Worm (Caenorhabditis elegans) whole organism, young adult: ENCODE results near the gene nlp-9.
A peak's percentile ranks its signal among the peaks of the same experiment; 100 is the strongest.

Experiments used
- B0035.1 ChIP-seq: sonication (generic microtip); optimal IDR thresholded peaks from 2 replicates; lab custom pipeline; 2016; ENCODE audit warnings: missing genetic modification characterization, mild to moderate bottlenecking, missing compliant biosample characterization, missing genotype, missing genetic modification reagents
- B0336.3 ChIP-seq: fragments of 200-800 bp; sonication (Bioruptor generic); IDR thresholded peaks from 2 replicates; pipeline ENCODE4 v1.3.6; 2022; ENCODE audit warnings: missing genetic modification characterization, missing compliant biosample characterization
- F10E7.11 ChIP-seq: sonication (generic microtip); optimal IDR thresholded peaks from 2 replicates; lab custom pipeline; 2017; ENCODE audit warnings: mild to moderate bottlenecking, missing genetic modification characterization, moderate library complexity, missing compliant biosample characterization
- F22D6.2 ChIP-seq: sonication (generic microtip); optimal IDR thresholded peaks from 2 replicates; lab custom pipeline; 2016; ENCODE audit warnings: mild to moderate bottlenecking, missing genetic modification characterization, missing compliant biosample characterization
- F23B12.7 ChIP-seq: sonication (generic microtip); optimal IDR thresholded peaks from 2 replicates; lab custom pipeline; 2017; ENCODE audit warnings: missing genetic modification characterization, mild to moderate bottlenecking, missing compliant biosample characterization, antibody characterized with exemption, moderate library complexity; ENCODE audit not compliant: insufficient read depth
- F55B11.4 ChIP-seq: sonication (generic microtip); optimal IDR thresholded peaks from 2 replicates; lab custom pipeline; 2016; ENCODE audit warnings: missing compliant biosample characterization, missing genetic modification characterization, borderline replicate concordance; ENCODE audit not compliant: insufficient read depth
- F57A8.1 ChIP-seq: fragments of 200-800 bp; sonication (Bioruptor generic); optimal IDR thresholded peaks from 2 replicates; lab custom pipeline; 2018; ENCODE audit warnings: mild to moderate bottlenecking, missing genetic modification characterization, moderate library complexity, missing compliant biosample characterization
- K12H6.12 ChIP-seq: fragments of 200-800 bp; sonication (Bioruptor generic); optimal IDR thresholded peaks from 2 replicates; lab custom pipeline; 2018; ENCODE audit warnings: mild to moderate bottlenecking, missing genetic modification characterization, missing compliant biosample characterization
- Y53G8AR.9 ChIP-seq: fragments of 200-800 bp; sonication (Bioruptor generic); conservative IDR thresholded peaks from 2 replicates; pipeline ENCODE4 v1.3.6; 2022; ENCODE audit warnings: missing genetic modification reagents, missing genetic modification characterization, missing compliant biosample characterization
- ZK185.1 ChIP-seq: sonication (generic microtip); optimal IDR thresholded peaks from 2 replicates; lab custom pipeline; 2016; ENCODE audit warnings: mild to moderate bottlenecking, missing genetic modification characterization, missing compliant biosample characterization; ENCODE audit not compliant: poor library complexity, severe bottlenecking
- attf-3 ChIP-seq: fragments of 200-800 bp; sonication (Bioruptor generic); conservative IDR thresholded peaks from 2 replicates; pipeline ENCODE4 v1.3.6; 2022; ENCODE audit warnings: missing genetic modification reagents, missing genetic modification characterization, missing compliant biosample characterization
- attf-6 ChIP-seq: fragments of 200-800 bp; sonication (Bioruptor generic); IDR thresholded peaks from 2 replicates; pipeline ENCODE4 v1.3.6; 2022; ENCODE audit warnings: missing genetic modification reagents, missing genetic modification characterization, missing compliant biosample characterization
- cebp-1 ChIP-seq, 2 experiments: fragments of 200-800 bp in 1 of 2; sonication (Bioruptor generic) in 1 of 2; sonication (generic microtip) in 1 of 2; IDR thresholded peaks in 1 of 2; optimal IDR thresholded peaks in 1 of 2; 2 replicates each; pipeline versions ENCODE4 v1.3.6 to Lab custom; 2017 to 2022; ENCODE audit warnings: missing compliant biosample characterization in 2 of 2, missing genetic modification characterization in 2 of 2, mild to moderate bottlenecking in 1 of 2, missing genetic modification reagents in 1 of 2, moderate library complexity in 1 of 2
- ceh-100 ChIP-seq: fragments of 200-800 bp; sonication (Bioruptor generic); IDR thresholded peaks from 2 replicates; pipeline ENCODE4 v1.3.6; 2022; ENCODE audit warnings: missing genetic modification reagents, missing genetic modification characterization, missing compliant biosample characterization
- ceh-27 ChIP-seq: fragments of 200-800 bp; sonication (Bioruptor generic); optimal IDR thresholded peaks from 2 replicates; lab custom pipeline; 2018; ENCODE audit warnings: mild to moderate bottlenecking, missing genetic modification characterization, moderate library complexity, missing compliant biosample characterization
- ceh-40 ChIP-seq: fragments of 200-800 bp; sonication (Bioruptor generic); IDR thresholded peaks from 2 replicates; pipeline ENCODE4 v1.3.6; 2022; ENCODE audit warnings: missing genetic modification characterization, missing compliant biosample characterization
- ceh-58 ChIP-seq: fragments of 200-800 bp; sonication (Bioruptor generic); IDR thresholded peaks from 2 replicates; pipeline ENCODE4 v1.3.6; 2022; ENCODE audit warnings: missing genetic modification characterization, missing compliant biosample characterization
- chd-7 ChIP-seq: sonication (generic microtip); optimal IDR thresholded peaks from 2 replicates; lab custom pipeline; 2016; ENCODE audit warnings: mild to moderate bottlenecking, missing genetic modification characterization, moderate library complexity, missing compliant biosample characterization
- dox-1 ChIP-seq: fragments of 200-800 bp; sonication (Bioruptor generic); IDR thresholded peaks from 2 replicates; pipeline ENCODE4 v1.3.6; 2022; ENCODE audit warnings: missing genetic modification reagents, missing genetic modification characterization, missing compliant biosample characterization
- dpl-1 ChIP-seq: fragments of 150-350 bp; optimal IDR thresholded peaks from 2 replicates; lab custom pipeline; 2014; ENCODE audit warnings: missing biosample characterization, missing genetic modification reagents, missing genetic modification characterization
- efl-1 ChIP-seq: fragments of 150-350 bp; optimal IDR thresholded peaks from 2 replicates; lab custom pipeline; 2014; ENCODE audit warnings: missing biosample characterization, missing genetic modification reagents, missing genetic modification characterization
- ekl-4 ChIP-seq: fragments of 200-800 bp; sonication (Bioruptor generic); IDR thresholded peaks from 2 replicates; pipeline ENCODE4 v1.3.6; 2022; ENCODE audit warnings: missing genetic modification reagents, missing genetic modification characterization, missing compliant biosample characterization
- lin-26 ChIP-seq: fragments of 200-800 bp; sonication (Bioruptor generic); IDR thresholded peaks from 2 replicates; pipeline ENCODE4 v1.3.6; 2022; ENCODE audit warnings: missing genetic modification reagents, missing genetic modification characterization, missing compliant biosample characterization
- lin-35 ChIP-seq, 3 experiments: fragments of 150-350 bp in 2 of 3; sonication (generic microtip) in 1 of 3; optimal IDR thresholded peaks; 2 replicates each; lab custom pipeline; 2014 to 2018; ENCODE audit warnings: missing biosample characterization in 3 of 3, missing genetic modification characterization in 3 of 3, missing genetic modification reagents in 3 of 3
- lin-40 ChIP-seq: sonication (generic microtip); optimal IDR thresholded peaks from 2 replicates; lab custom pipeline; 2016; ENCODE audit warnings: missing genetic modification characterization, mild to moderate bottlenecking, missing compliant biosample characterization, missing genotype, missing genetic modification reagents
- lin-54 ChIP-seq: fragments of 200-800 bp; sonication (Bioruptor generic); optimal IDR thresholded peaks from 2 replicates; lab custom pipeline; 2018; ENCODE audit warnings: mild to moderate bottlenecking, missing genetic modification characterization, missing compliant biosample characterization
- lsl-1 ChIP-seq: fragments of 200-800 bp; sonication (Bioruptor generic); optimal IDR thresholded peaks from 2 replicates; lab custom pipeline; 2018; ENCODE audit warnings: mild to moderate bottlenecking, missing genetic modification characterization, moderate library complexity, missing compliant biosample characterization
- mcd-1 ChIP-seq: fragments of 200-800 bp; sonication (Bioruptor generic); IDR thresholded peaks from 2 replicates; pipeline ENCODE4 v1.3.6; 2022; ENCODE audit warnings: missing genetic modification reagents, missing genetic modification characterization, missing compliant biosample characterization
- mxl-1 ChIP-seq: sonication (generic microtip); optimal IDR thresholded peaks from 2 replicates; lab custom pipeline; 2016; ENCODE audit warnings: missing genetic modification characterization, missing compliant biosample characterization
- nhr-80 ChIP-seq: sonication (generic microtip); optimal IDR thresholded peaks from 2 replicates; lab custom pipeline; 2016; ENCODE audit warnings: missing genetic modification characterization, missing compliant biosample characterization
- pbrm-1 ChIP-seq: fragments of 200-800 bp; sonication (Bioruptor generic); IDR thresholded peaks from 2 replicates; pipeline ENCODE4 v1.3.6; 2022; ENCODE audit warnings: missing genetic modification reagents, missing genetic modification characterization, missing compliant biosample characterization
- rcor-1 ChIP-seq: fragments of 200-800 bp; sonication (Bioruptor generic); IDR thresholded peaks from 2 replicates; pipeline ENCODE4 v1.3.6; 2022; ENCODE audit warnings: missing genetic modification reagents, missing genetic modification characterization, missing compliant biosample characterization
- snpc-1.1 ChIP-seq: sonication (generic microtip); optimal IDR thresholded peaks from 2 replicates; lab custom pipeline; 2017; ENCODE audit warnings: missing genetic modification characterization, mild to moderate bottlenecking, missing compliant biosample characterization, antibody characterized with exemption, moderate library complexity, missing genotype, missing genetic modification reagents; ENCODE audit not compliant: insufficient read depth
- snpc-3.4 ChIP-seq: sonication (generic microtip); optimal IDR thresholded peaks from 2 replicates; lab custom pipeline; 2017; ENCODE audit warnings: missing genetic modification characterization, mild to moderate bottlenecking, missing compliant biosample characterization, antibody characterized with exemption, moderate library complexity, missing genotype, missing genetic modification reagents
- snpc-4 ChIP-seq, 5 experiments: fragments of 150-350 bp in 1 of 5; sonication (generic microtip) in 4 of 5; optimal IDR thresholded peaks; 2 replicates each; lab custom pipeline; 2014 to 2018; ENCODE audit warnings: missing genetic modification characterization in 5 of 5, missing biosample characterization in 3 of 5, antibody characterized with exemption in 2 of 5, mild to moderate bottlenecking in 2 of 5, missing compliant biosample characterization in 2 of 5, missing genotype in 2 of 5, moderate library complexity in 2 of 5, missing genetic modification reagents in 1 of 5
- tbp1 ChIP-seq: fragments of 200-800 bp; sonication (Bioruptor generic); optimal IDR thresholded peaks from 2 replicates; lab custom pipeline; 2018; ENCODE audit warnings: mild to moderate bottlenecking, missing genetic modification characterization, missing compliant biosample characterization
- tlf-1 ChIP-seq: fragments of 200-800 bp; sonication (Bioruptor generic); optimal IDR thresholded peaks from 2 replicates; lab custom pipeline; 2018; ENCODE audit warnings: mild to moderate bottlenecking, missing genetic modification characterization, missing compliant biosample characterization
- ztf-22 ChIP-seq: fragments of 200-800 bp; sonication (Bioruptor generic); optimal IDR thresholded peaks from 2 replicates; lab custom pipeline; 2018; ENCODE audit warnings: mild to moderate bottlenecking, missing genetic modification characterization, moderate library complexity, missing compliant biosample characterization
- ztf-26 ChIP-seq: sonication (generic microtip); optimal IDR thresholded peaks from 2 replicates; lab custom pipeline; 2017; ENCODE audit warnings: missing genetic modification characterization, missing compliant biosample characterization

nlp-9 gene

ce11 chrV:4190232-4190631, 29.2 kb upstream of the nlp-9 start (continued):
- TF ChIP-seq snpc-1.1, result no peak
- TF ChIP-seq dpl-1 (GFP tag; lab: Kevin White, UChicago), result no peak
- no peak for TF ChIP-seq F55B11.4 (tag; lab: Kevin White, UChicago)
- 0 out of 2 replicates have a peak, but pooled peaks have one; percentile 17 for TF ChIP-seq ceh-100 (GFP tag; lab: Robert Waterston, UW)
- no peak for TF ChIP-seq lsl-1
- no peak for TF ChIP-seq tlf-1 (GFP tag; lab: Kevin White, UChicago)

ce11 chrV:4192688-4193471, 26.6 kb upstream of the nlp-9 start:
- TF ChIP-seq attf-6 (GFP tag; lab: Robert Waterston, UW) (no peak), cebp-1 (GFP tag; IDR thresholded peaks at IDR 0.05; lab: Robert Waterston, UW) (no peak), cebp-1 (tag; optimal IDR thresholded peaks at IDR 0.05; lab: Kevin White, UChicago) (no peak), ekl-4 (no peak), mcd-1 (GFP tag; lab: Robert Waterston, UW) (no peak), F22D6.2 (tag; lab: Kevin White, UChicago) (no peak), B0035.1 (tag; lab: Kevin White, UChicago) (no peak), tbp1 (no peak), lin-35 (GFP tag; optimal IDR thresholded peaks at IDR 0.05; lab: Kevin White, UChicago) (peak in 1 of 3 experiments; percentile 20), lin-54 (GFP tag; lab: Kevin White, UChicago) (no peak), chd-7 (tag; lab: Kevin White, UChicago) (no peak), F23B12.7 (tag; lab: Kevin White, UChicago) (no peak), ztf-22 (GFP tag; lab: Kevin White, UChicago) (no peak), F57A8.1 (GFP tag; lab: Kevin White, UChicago) (no peak), lin-40 (peak; percentile 24), ceh-58 (GFP tag; lab: Robert Waterston, UW) (no peak), snpc-4 (GFP tag; optimal IDR thresholded peaks at IDR 0.05; lab: Kevin White, UChicago) (no peak), snpc-4 (tag; optimal IDR thresholded peaks at IDR 0.05; lab: Kevin White, UChicago) (no peak), attf-3 (no peak), ztf-26 (tag; lab: Kevin White, UChicago) (peak; percentile 66), mxl-1 (tag; lab: Kevin White, UChicago) (no peak)

ce11 chrV:4194587-4195211, 24.7 kb upstream of the nlp-9 start, which contains the start of gene Y45G5AM.9:
Gene Y45G5AM.9 (minus strand): TSS chrV:4194637.
- peak; percentile 36 for TF ChIP-seq efl-1 (GFP tag; lab: Kevin White, UChicago)
- TF ChIP-seq tbp1, result peak; percentile 25
- peak; percentile 75 for TF ChIP-seq pbrm-1 (GFP tag; lab: Robert Waterston, UW)
- peak; percentile 37; the same call in 1 of the 2 replicates for TF ChIP-seq rcor-1 (GFP tag; lab: Robert Waterston, UW)
- no peak for TF ChIP-seq ceh-40 (GFP tag; lab: Robert Waterston, UW)
- no peak for TF ChIP-seq F10E7.11
- peak; percentile 62 for TF ChIP-seq ceh-27 (GFP tag; lab: Kevin White, UChicago)
- TF ChIP-seq nhr-80 (tag; lab: Kevin White, UChicago), result peak; percentile 65
- peak; percentile 47 for TF ChIP-seq K12H6.12
- TF ChIP-seq dpl-1 (GFP tag; lab: Kevin White, UChicago), result peak; percentile 12
- TF ChIP-seq snpc-4 (GFP tag; optimal IDR thresholded peaks at IDR 0.05; lab: Kevin White, UChicago), result no peak
- peak in 3 of 4 experiments; percentile 19 to 53 (median 25) for TF ChIP-seq snpc-4 (tag; optimal IDR thresholded peaks at IDR 0.05; lab: Kevin White, UChicago)
- peak; percentile 79 for TF ChIP-seq mcd-1 (GFP tag; lab: Robert Waterston, UW)
- TF ChIP-seq lin-40, result peak; percentile 79
- TF ChIP-seq ceh-100 (GFP tag; lab: Robert Waterston, UW), result peak; percentile 41
- TF ChIP-seq lin-54 (GFP tag; lab: Kevin White, UChicago), result peak; percentile 53
- peak; percentile 10 for TF ChIP-seq snpc-3.4 (tag; lab: Kevin White, UChicago)
- TF ChIP-seq Y53G8AR.9 (GFP tag; lab: Robert Waterston, UW), result 0 out of 2 replicates have a peak, but pooled peaks have one; percentile 54
- peak; percentile 57; the same call in 1 of the 2 replicates for TF ChIP-seq dox-1 (GFP tag; lab: Robert Waterston, UW)
- no peak for TF ChIP-seq ZK185.1 (tag; lab: Kevin White, UChicago)
- TF ChIP-seq B0336.3 (GFP tag; lab: Robert Waterston, UW), result peak; percentile 45; the same call in 1 of the 2 replicates
- TF ChIP-seq lin-26 (GFP tag; lab: Robert Waterston, UW), result peak; percentile 46; the same call in 1 of the 2 replicates
- no peak for TF ChIP-seq cebp-1 (GFP tag; IDR thresholded peaks at IDR 0.05; lab: Robert Waterston, UW)
- peak; percentile 77 for TF ChIP-seq cebp-1 (tag; optimal IDR thresholded peaks at IDR 0.05; lab: Kevin White, UChicago)
